Worm (Caenorhabditis elegans): ENCODE results near the gene rnf-5.

rnf-5 gene

DNA sequence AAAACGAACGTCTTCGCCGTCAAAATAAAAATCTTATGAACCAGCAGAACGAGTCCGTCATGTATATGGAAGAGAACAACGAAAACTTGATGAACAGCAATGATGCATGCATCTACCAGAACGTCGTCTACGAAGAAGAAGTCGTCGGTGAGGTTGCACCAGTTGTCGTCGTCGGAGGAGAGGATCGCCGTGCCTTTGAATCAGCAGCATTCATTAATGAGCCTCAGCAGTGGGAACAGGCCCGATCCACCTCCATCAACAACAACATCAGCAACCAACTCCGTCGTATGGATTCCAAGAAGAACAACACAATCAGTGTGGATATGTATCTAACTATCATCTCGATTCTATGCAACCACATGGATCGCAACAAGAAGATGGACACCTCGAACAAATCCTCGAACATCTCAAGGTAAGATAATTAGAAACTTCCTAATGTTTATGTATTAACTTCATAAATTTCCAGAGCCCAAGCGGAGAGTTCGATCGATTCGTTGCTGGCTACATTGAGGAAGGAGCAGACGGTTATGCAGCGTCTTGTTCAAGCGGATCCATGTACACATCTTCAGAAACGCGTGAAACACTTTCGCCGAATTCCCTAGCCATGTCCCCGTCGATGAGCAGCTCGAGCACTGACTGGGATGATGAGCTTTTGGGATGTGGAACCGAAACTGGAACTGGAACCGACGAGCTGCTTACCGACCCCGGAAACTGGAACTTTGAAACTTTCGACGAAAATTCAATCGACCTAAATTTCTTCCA, 27.9 kb upstream of the rnf-5 start:
- TF ChIP-seq lin-13 (GFP tag; optimal IDR thresholded peaks at IDR 0.05) (peak; percentile 19), elt-1 (tag; optimal IDR thresholded peaks at IDR 0.05) (no peak), crh-2 (tag; optimal IDR thresholded peaks at IDR 0.05) (no peak), egl-27 (tag; optimal IDR thresholded peaks at IDR 0.05) (no peak), fos-1 (tag; optimal IDR thresholded peaks at IDR 0.05) (no peak), mdl-1 (tag; optimal IDR thresholded peaks at IDR 0.05) (no peak)

DNA sequence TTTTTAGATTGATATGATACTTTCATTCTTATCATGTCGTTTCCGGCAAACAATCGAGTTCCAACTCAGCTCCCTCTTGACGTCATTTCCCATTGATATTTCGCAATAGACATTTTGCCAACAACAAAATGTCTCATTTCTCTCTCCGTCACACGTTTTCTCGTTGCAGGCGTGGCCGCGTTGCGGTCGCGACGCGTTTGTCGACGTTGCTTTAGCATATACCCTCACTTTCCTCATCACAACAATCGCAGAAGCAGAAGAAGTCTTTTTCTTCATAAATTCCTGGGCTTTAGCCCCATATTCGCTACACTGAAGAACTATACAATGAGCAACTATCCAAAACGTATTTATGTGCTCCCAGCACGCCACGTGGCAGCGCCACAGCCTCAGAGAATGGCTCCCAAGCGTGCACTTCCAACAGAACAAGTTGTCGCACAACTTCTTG, 27.0 kb upstream of the rnf-5 start, which contains the start of gene xbp-1:
Gene xbp-1 (plus strand): TSS at position 151 of the 445 bp plus-strand sequence.
- TF ChIP-seq Y55F3AM.14 (GFP tag; optimal IDR thresholded peaks at IDR 0.05) (peak; percentile 81), ama-1 (optimal IDR thresholded peaks at IDR 0.05) (peak; percentile 92), alr-1 (tag; optimal IDR thresholded peaks at IDR 0.05) (peak; percentile 31), sma-3 (GFP tag; optimal IDR thresholded peaks at IDR 0.05) (peak; percentile 78), unc-39 (tag; optimal IDR thresholded peaks at IDR 0.05) (no peak), snpc-4 (tag; optimal IDR thresholded peaks at IDR 0.05) (peak; percentile 52), F13H6.1 (tag; optimal IDR thresholded peaks at IDR 0.05) (peak; percentile 89), gmeb-1 (tag; optimal IDR thresholded peaks at IDR 0.05) (peak; percentile 67), nhr-12 (tag; optimal IDR thresholded peaks at IDR 0.05) (no peak), ceh-16 (tag; optimal IDR thresholded peaks at IDR 0.05) (no peak), ztf-1 (GFP tag; conservative IDR thresholded peaks at IDR 0.05) (no peak), dmd-4 (tag; optimal IDR thresholded peaks at IDR 0.05) (no peak), lin-11 (tag; optimal IDR thresholded peaks at IDR 0.05) (peak; percentile 87), lsy-2 (tag; optimal IDR thresholded peaks at IDR 0.05) (peak; percentile 70 to 90), ceh-82 (tag; optimal IDR thresholded peaks at IDR 0.05) (no peak), blmp-1 (tag; optimal IDR thresholded peaks at IDR 0.05; ENCODE audit: insufficient read depth) (peak; percentile 64), nhr-77 (tag; optimal IDR thresholded peaks at IDR 0.05) (no peak), sma-9 (GFP tag; optimal IDR thresholded peaks at IDR 0.05) (peak; percentile 91), sma-9 (tag; optimal IDR thresholded peaks at IDR 0.05) (no peak), nhr-23 (tag; optimal IDR thresholded peaks at IDR 0.05) (no peak), fos-1 (tag; optimal IDR thresholded peaks at IDR 0.05) (peak; percentile 99), nhr-10 (tag; optimal IDR thresholded peaks at IDR 0.05) (peak; percentile 69), R02D3.7 (tag; optimal IDR thresholded peaks at IDR 0.05) (no peak), skn-1 (tag; optimal IDR thresholded peaks at IDR 0.05) (peak; percentile 85), crh-2 (tag; optimal IDR thresholded peaks at IDR 0.05) (peak; percentile 100), ztf-4 (tag; optimal IDR thresholded peaks at IDR 0.05) (peak; percentile 92), C34F6.9 (tag; optimal IDR thresholded peaks at IDR 0.05) (peak; percentile 99), mab-5 (tag; optimal IDR thresholded peaks at IDR 0.05) (peak; percentile 55), mbf-1 (tag; optimal IDR thresholded peaks at IDR 0.05) (no peak), nhr-25 (tag; optimal IDR thresholded peaks at IDR 0.05) (peak; percentile 81), unc-62 (GFP tag; optimal IDR thresholded peaks at IDR 0.05) (no peak), egl-27 (tag; optimal IDR thresholded peaks at IDR 0.05) (peak; percentile 87), zag-1 (tag; optimal IDR thresholded peaks at IDR 0.05) (peak; percentile 74), ZK546.5 (tag; optimal IDR thresholded peaks at IDR 0.05) (no peak), nhr-21 (tag; optimal IDR thresholded peaks at IDR 0.05) (peak; percentile 89), aly-2 (tag; optimal IDR thresholded peaks at IDR 0.05) (no peak), sem-4 (tag; optimal IDR thresholded peaks at IDR 0.05) (peak; percentile 80), nhr-11 (tag; optimal IDR thresholded peaks at IDR 0.05) (no peak), lin-13 (GFP tag; optimal IDR thresholded peaks at IDR 0.05) (peak; percentile 85), nhr-129 (tag; optimal IDR thresholded peaks at IDR 0.05) (peak; percentile 97), unc-55 (GFP tag; optimal IDR thresholded peaks at IDR 0.05) (peak; percentile 96), peb-1 (tag; optimal IDR thresholded peaks at IDR 0.05) (no peak), nhr-237 (tag; optimal IDR thresholded peaks at IDR 0.05) (no peak), mdl-1 (tag; optimal IDR thresholded peaks at IDR 0.05) (peak; percentile 31 to 72), nhr-6 (tag; optimal IDR thresholded peaks at IDR 0.05) (peak; percentile 45), elt-3 (tag; optimal IDR thresholded peaks at IDR 0.05) (no peak), lin-39 (tag; optimal IDR thresholded peaks at IDR 0.05) (no peak), elt-1 (tag; optimal IDR thresholded peaks at IDR 0.05) (no peak), ztf-11 (tag; optimal IDR thresholded peaks at IDR 0.05) (no peak)
